Worm (Caenorhabditis elegans): ENCODE results near the gene srj-5.

DNA sequence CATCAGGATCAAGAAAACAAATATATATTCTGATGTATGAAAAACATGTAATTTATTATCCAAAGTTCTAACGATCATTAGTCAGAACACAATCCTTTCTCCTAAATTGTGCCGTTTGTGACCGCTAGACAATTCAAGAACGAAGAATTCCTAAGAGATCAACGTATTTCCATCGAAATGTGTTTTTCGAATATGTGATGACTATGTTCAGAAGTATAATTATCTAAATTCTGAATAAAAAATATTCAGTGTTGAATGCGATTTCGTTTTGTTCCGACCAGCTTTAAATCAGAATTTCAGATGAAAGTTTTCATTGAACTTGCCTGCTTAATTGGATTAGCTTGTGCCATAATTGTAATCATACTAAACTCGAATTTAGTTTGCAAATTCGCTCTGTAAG, 49.4 kb upstream of the srj-5 start, which contains the start of gene srbc-37:
- no peak for TF ChIP-seq W03F9.2 (tag; optimal IDR thresholded peaks at IDR 0.05)
- TF ChIP-seq him-1 (tag; optimal IDR thresholded peaks at IDR 0.05): no peak
- no peak for TF ChIP-seq dao-5 (tag; optimal IDR thresholded peaks at IDR 0.05)
